Fruit fly (Drosophila melanogaster): Measurements from ENCODE around the gene CG7564.

- TF ChIP-seq CTCF (optimal IDR thresholded peaks at IDR 0.05) (no peak), CG8478 (optimal IDR thresholded peaks at IDR 0.05) (no peak)
Observed at dm6 chr3L:17496871-17497492, 17.1 kb upstream of the CG7564 start.

Measured in S2 (cell line).